Worm (Caenorhabditis elegans) whole organism, young adult: ENCODE results near the gene C37H5.14.

ENCODE experiments used
- B0019.2 ChIP-seq: fragments of 200-800 bp; sonication (Bioruptor generic); conservative IDR thresholded peaks from 2 replicates; pipeline ENCODE4 v1.3.6; 2022; ENCODE audit warnings: missing genetic modification reagents, missing genetic modification characterization, missing compliant biosample characterization
- B0035.1 ChIP-seq: sonication (generic microtip); optimal IDR thresholded peaks from 2 replicates; lab custom pipeline; 2016; ENCODE audit warnings: missing genetic modification characterization, mild to moderate bottlenecking, missing compliant biosample characterization, missing genotype, missing genetic modification reagents
- B0261.1 ChIP-seq: sonication (generic microtip); optimal IDR thresholded peaks from 2 replicates; lab custom pipeline; 2016; ENCODE audit warnings: mild to moderate bottlenecking, missing genetic modification characterization, moderate library complexity, missing compliant biosample characterization
- D2030.7 ChIP-seq: fragments of 200-800 bp; sonication (Bioruptor generic); IDR thresholded peaks from 2 replicates; pipeline ENCODE4 v1.3.6; 2022; ENCODE audit warnings: missing genetic modification reagents, missing genetic modification characterization, missing compliant biosample characterization
- F23B12.7 ChIP-seq: sonication (generic microtip); optimal IDR thresholded peaks from 2 replicates; lab custom pipeline; 2017; ENCODE audit warnings: missing genetic modification characterization, mild to moderate bottlenecking, missing compliant biosample characterization, antibody characterized with exemption, moderate library complexity; ENCODE audit not compliant: insufficient read depth
- F37B4.10 ChIP-seq: fragments of 200-800 bp; sonication (Bioruptor generic); IDR thresholded peaks from 2 replicates; pipeline ENCODE4 v1.3.6; 2022; ENCODE audit warnings: missing genetic modification characterization, missing compliant biosample characterization
- F39B2.1 ChIP-seq: fragments of 200-800 bp; sonication (Bioruptor generic); IDR thresholded peaks from 2 replicates; pipeline ENCODE4 v1.3.6; 2022; ENCODE audit warnings: missing genetic modification reagents, missing genetic modification characterization, missing compliant biosample characterization
- F49E8.2 ChIP-seq: sonication (generic microtip); optimal IDR thresholded peaks from 3 replicates; lab custom pipeline; 2017; ENCODE audit warnings: missing genetic modification characterization, mild to moderate bottlenecking, missing compliant biosample characterization, antibody characterized with exemption, moderate library complexity; ENCODE audit not compliant: insufficient read depth
- F52B5.7 ChIP-seq: sonication (generic microtip); optimal IDR thresholded peaks from 2 replicates; lab custom pipeline; 2016; ENCODE audit warnings: mild to moderate bottlenecking, missing genetic modification characterization, missing compliant biosample characterization
- F55B11.4 ChIP-seq: sonication (generic microtip); optimal IDR thresholded peaks from 2 replicates; lab custom pipeline; 2016; ENCODE audit warnings: missing compliant biosample characterization, missing genetic modification characterization, borderline replicate concordance; ENCODE audit not compliant: insufficient read depth
- F57C9.4 ChIP-seq: sonication (generic microtip); optimal IDR thresholded peaks from 2 replicates; lab custom pipeline; 2017; ENCODE audit warnings: mild to moderate bottlenecking, missing genetic modification characterization, missing compliant biosample characterization
- K12H6.12 ChIP-seq: fragments of 200-800 bp; sonication (Bioruptor generic); optimal IDR thresholded peaks from 2 replicates; lab custom pipeline; 2018; ENCODE audit warnings: mild to moderate bottlenecking, missing genetic modification characterization, missing compliant biosample characterization
- Y95B8A.8 ChIP-seq: fragments of 200-800 bp; sonication (Bioruptor generic); IDR thresholded peaks from 2 replicates; pipeline ENCODE4 v1.3.6; 2022; ENCODE audit warnings: missing genetic modification reagents, missing genetic modification characterization, missing compliant biosample characterization
- ama-1 ChIP-seq, 3 experiments: fragments of 150-350 bp in 1 of 3; sonication (generic microtip) in 2 of 3; optimal IDR thresholded peaks; 2 replicates each; lab custom pipeline; 2014 to 2018; ENCODE audit warnings: missing biosample characterization in 2 of 3, missing genetic modification characterization in 2 of 3, missing genetic modification reagents in 2 of 3
- atf-7 ChIP-seq: sonication (generic microtip); optimal IDR thresholded peaks from 2 replicates; lab custom pipeline; 2017; ENCODE audit warnings: mild to moderate bottlenecking, missing genetic modification characterization, missing compliant biosample characterization
- athp-1 ChIP-seq: sonication (generic microtip); optimal IDR thresholded peaks from 2 replicates; lab custom pipeline; 2017; ENCODE audit warnings: mild to moderate bottlenecking, missing genetic modification characterization, missing compliant biosample characterization
- ccch-3 ChIP-seq: fragments of 200-800 bp; sonication (Bioruptor generic); optimal IDR thresholded peaks from 2 replicates; lab custom pipeline; 2018; ENCODE audit warnings: mild to moderate bottlenecking, missing genetic modification characterization, missing compliant biosample characterization
- cebp-2 ChIP-seq: fragments of 200-800 bp; sonication (Bioruptor generic); IDR thresholded peaks from 2 replicates; pipeline ENCODE4 v1.3.6; 2022; ENCODE audit warnings: missing genetic modification characterization, missing compliant biosample characterization
- ceh-40 ChIP-seq: fragments of 200-800 bp; sonication (Bioruptor generic); IDR thresholded peaks from 2 replicates; pipeline ENCODE4 v1.3.6; 2022; ENCODE audit warnings: missing genetic modification characterization, missing compliant biosample characterization
- chd-7 ChIP-seq: sonication (generic microtip); optimal IDR thresholded peaks from 2 replicates; lab custom pipeline; 2016; ENCODE audit warnings: mild to moderate bottlenecking, missing genetic modification characterization, moderate library complexity, missing compliant biosample characterization
- dpff-1 ChIP-seq: sonication (generic microtip); optimal IDR thresholded peaks from 2 replicates; lab custom pipeline; 2017; ENCODE audit warnings: mild to moderate bottlenecking, missing genetic modification characterization, missing compliant biosample characterization
- egl-18 ChIP-seq: fragments of 200-800 bp; sonication (Bioruptor generic); IDR thresholded peaks from 2 replicates; pipeline ENCODE4 v1.3.6; 2022; ENCODE audit warnings: missing genetic modification reagents, missing genetic modification characterization, missing compliant biosample characterization
- ets-4 ChIP-seq: fragments of 200-800 bp; sonication (Bioruptor generic); optimal IDR thresholded peaks from 2 replicates; lab custom pipeline; 2018; ENCODE audit warnings: mild to moderate bottlenecking, missing genetic modification characterization, missing compliant biosample characterization
- gei-17 ChIP-seq: fragments of 200-800 bp; sonication (Bioruptor generic); optimal IDR thresholded peaks from 2 replicates; lab custom pipeline; 2018; ENCODE audit warnings: mild to moderate bottlenecking, missing genetic modification characterization, missing compliant biosample characterization
- him-1 ChIP-seq: sonication (generic microtip); optimal IDR thresholded peaks from 2 replicates; lab custom pipeline; 2016; ENCODE audit warnings: missing genotype, missing genetic modification reagents, missing genetic modification characterization, missing compliant biosample characterization
- hlh-12 ChIP-seq: sonication (generic microtip); optimal IDR thresholded peaks from 2 replicates; lab custom pipeline; 2016; ENCODE audit warnings: missing genetic modification characterization, missing compliant biosample characterization
- hlh-26 ChIP-seq: fragments of 200-800 bp; sonication (Bioruptor generic); conservative IDR thresholded peaks from 2 replicates; pipeline ENCODE4 v1.3.6; 2022; ENCODE audit warnings: missing genetic modification reagents, missing genetic modification characterization, missing compliant biosample characterization
- lin-40 ChIP-seq: sonication (generic microtip); optimal IDR thresholded peaks from 2 replicates; lab custom pipeline; 2016; ENCODE audit warnings: missing genetic modification characterization, mild to moderate bottlenecking, missing compliant biosample characterization, missing genotype, missing genetic modification reagents
- lsl-1 ChIP-seq: fragments of 200-800 bp; sonication (Bioruptor generic); optimal IDR thresholded peaks from 2 replicates; lab custom pipeline; 2018; ENCODE audit warnings: mild to moderate bottlenecking, missing genetic modification characterization, moderate library complexity, missing compliant biosample characterization
- lsy-27 ChIP-seq: sonication (generic microtip); optimal IDR thresholded peaks from 2 replicates; lab custom pipeline; 2017; ENCODE audit warnings: missing genetic modification characterization, mild to moderate bottlenecking, missing compliant biosample characterization, antibody characterized with exemption, missing genotype, borderline replicate concordance; ENCODE audit not compliant: insufficient read depth
- mcd-1 ChIP-seq: fragments of 200-800 bp; sonication (Bioruptor generic); IDR thresholded peaks from 2 replicates; pipeline ENCODE4 v1.3.6; 2022; ENCODE audit warnings: missing genetic modification reagents, missing genetic modification characterization, missing compliant biosample characterization
- nfya-2 ChIP-seq: fragments of 200-800 bp; sonication (Bioruptor generic); IDR thresholded peaks from 2 replicates; pipeline ENCODE4 v1.3.6; 2022; ENCODE audit warnings: missing genetic modification reagents, missing genetic modification characterization, missing compliant biosample characterization
- nhr-120 ChIP-seq: fragments of 200-800 bp; sonication (Bioruptor generic); IDR thresholded peaks from 2 replicates; pipeline ENCODE4 v1.3.6; 2022; ENCODE audit warnings: missing genetic modification characterization, missing compliant biosample characterization
- nhr-179 ChIP-seq: sonication (generic microtip); optimal IDR thresholded peaks from 2 replicates; lab custom pipeline; 2016; ENCODE audit warnings: mild to moderate bottlenecking, missing genetic modification characterization, missing compliant biosample characterization
- sea-2 ChIP-seq: fragments of 200-800 bp; sonication (Bioruptor generic); IDR thresholded peaks from 2 replicates; pipeline ENCODE4 v1.3.6; 2022; ENCODE audit warnings: missing genetic modification characterization, missing compliant biosample characterization
- snpc-1.1 ChIP-seq: sonication (generic microtip); optimal IDR thresholded peaks from 2 replicates; lab custom pipeline; 2017; ENCODE audit warnings: missing genetic modification characterization, mild to moderate bottlenecking, missing compliant biosample characterization, antibody characterized with exemption, moderate library complexity, missing genotype, missing genetic modification reagents; ENCODE audit not compliant: insufficient read depth
- snpc-3.4 ChIP-seq: sonication (generic microtip); optimal IDR thresholded peaks from 2 replicates; lab custom pipeline; 2017; ENCODE audit warnings: missing genetic modification characterization, mild to moderate bottlenecking, missing compliant biosample characterization, antibody characterized with exemption, moderate library complexity, missing genotype, missing genetic modification reagents
- zim-3 ChIP-seq: sonication (generic microtip); optimal IDR thresholded peaks from 2 replicates; lab custom pipeline; 2017; ENCODE audit warnings: mild to moderate bottlenecking, missing genetic modification characterization, moderate library complexity, missing compliant biosample characterization
- ztf-3 ChIP-seq: fragments of 200-800 bp; sonication (Bioruptor generic); optimal IDR thresholded peaks from 2 replicates; lab custom pipeline; 2018; ENCODE audit warnings: mild to moderate bottlenecking, missing genetic modification characterization, missing compliant biosample characterization

The C37H5.14 gene

DNA sequence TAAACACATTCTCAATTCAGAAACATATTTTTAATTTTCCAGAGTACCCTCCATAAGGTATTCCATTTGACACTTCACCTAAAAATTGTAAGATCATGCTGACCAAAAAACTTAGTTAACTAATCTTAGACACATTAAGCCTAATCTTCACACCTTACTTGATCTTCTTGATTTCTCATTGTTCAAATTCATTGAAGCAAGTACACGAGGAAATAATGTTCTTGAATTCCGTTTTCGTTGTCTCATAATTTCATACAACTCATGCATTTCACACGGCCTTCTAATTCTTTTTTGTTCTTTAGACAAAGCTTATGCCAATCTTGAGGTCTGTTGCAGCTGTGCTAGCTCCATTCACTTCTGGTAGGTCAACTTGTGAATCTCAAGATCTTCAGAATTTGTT lies 37.8 kb upstream of the C37H5.14 start, which contains the start of gene srd-33:
srd-33 (plus strand) TSS at position 301 of the 400 bp plus-strand sequence.
- TF ChIP-seq zim-3 (tag; lab: Kevin White, UChicago) (no peak), Y95B8A.8 (GFP tag; lab: Robert Waterston, UW) (no peak), F52B5.7 (tag; lab: Kevin White, UChicago) (no peak), lin-40 (tag; lab: Kevin White, UChicago) (no peak), cebp-2 (no peak), B0261.1 (tag; lab: Kevin White, UChicago) (no peak), nhr-179 (tag; lab: Kevin White, UChicago) (no peak)
- TF ChIP-seq, all 124 proteins: peak for 0

DNA sequence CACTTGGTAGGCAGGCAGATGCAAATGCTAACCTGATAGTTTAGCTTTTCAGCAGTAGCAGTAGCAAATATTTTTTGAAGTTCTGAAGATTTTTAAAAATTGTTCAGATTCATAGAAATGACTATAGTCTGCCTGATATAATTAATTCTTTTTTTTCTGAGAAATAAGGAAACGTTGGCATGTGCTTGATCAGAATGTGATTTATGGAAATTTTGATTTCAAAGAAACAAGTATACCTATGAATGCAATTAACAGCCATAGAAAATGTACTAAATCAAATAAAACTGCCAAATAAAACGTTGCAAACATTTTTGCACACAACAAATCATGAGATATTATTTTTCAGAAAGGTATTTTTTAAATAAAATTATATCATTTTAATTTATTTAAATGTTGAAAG lies 36.5 kb upstream of the C37H5.14 start:
- TF ChIP-seq dpff-1 (tag; lab: Kevin White, UChicago): no peak
- no peak for TF ChIP-seq F39B2.1 (GFP tag; lab: Robert Waterston, UW)
- TF ChIP-seq chd-7 (tag; lab: Kevin White, UChicago): no peak

ce11 chrV:4868698-4869097 lies 34.5 kb upstream of the C37H5.14 start:
- no peak for TF ChIP-seq athp-1 (tag; lab: Kevin White, UChicago)
- TF ChIP-seq B0261.1 (tag; lab: Kevin White, UChicago): no peak
- TF ChIP-seq F55B11.4 (tag; lab: Kevin White, UChicago): no peak
- no peak for TF ChIP-seq lsl-1 (GFP tag; lab: Kevin White, UChicago)
- no peak for TF ChIP-seq hlh-26 (GFP tag; lab: Robert Waterston, UW)
- TF ChIP-seq ets-4 (GFP tag; lab: Kevin White, UChicago): no peak

ce11 chrV:4867535-4867934 lies 33.4 kb upstream of the C37H5.14 start:
- TF ChIP-seq B0035.1 (no peak), B0019.2 (GFP tag; lab: Robert Waterston, UW) (no peak), nhr-120 (GFP tag; lab: Robert Waterston, UW) (no peak), atf-7 (no peak), ccch-3 (no peak), ceh-40 (GFP tag; lab: Robert Waterston, UW) (no peak), gei-17 (no peak), him-1 (tag; lab: Kevin White, UChicago) (no peak), sea-2 (no peak), K12H6.12 (tag; lab: Kevin White, UChicago) (no peak), F49E8.2 (tag; lab: Kevin White, UChicago) (no peak), F37B4.10 (GFP tag; lab: Robert Waterston, UW) (no peak), D2030.7 (GFP tag; lab: Robert Waterston, UW) (no peak)
- TF ChIP-seq, all 124 proteins: peak for 0

- no peak for TF ChIP-seq Y95B8A.8 (GFP tag; lab: Robert Waterston, UW)
- TF ChIP-seq ztf-3: no peak
- no peak for TF ChIP-seq F23B12.7 (tag; lab: Kevin White, UChicago)
- no peak for TF ChIP-seq hlh-12 (tag; lab: Kevin White, UChicago)
- no peak for TF ChIP-seq ama-1 (optimal IDR thresholded peaks at IDR 0.05; lab: Kevin White, UChicago)
- TF ChIP-seq ama-1 (GFP tag; optimal IDR thresholded peaks at IDR 0.05; lab: Kevin White, UChicago): no peak
- TF ChIP-seq snpc-3.4 (tag; lab: Kevin White, UChicago): no peak
- TF ChIP-seq snpc-1.1: no peak
- TF ChIP-seq F49E8.2 (tag; lab: Kevin White, UChicago): no peak
- no peak for TF ChIP-seq atf-7
- no peak for TF ChIP-seq nfya-2 (GFP tag; lab: Robert Waterston, UW)
- no peak for TF ChIP-seq F57C9.4 (tag; lab: Kevin White, UChicago)
- no peak for TF ChIP-seq lsy-27
- no peak for TF ChIP-seq egl-18
- no peak for TF ChIP-seq mcd-1 (GFP tag; lab: Robert Waterston, UW)
Measured at ce11 chrV:4865364-4865763, 31.2 kb upstream of the C37H5.14 start, which contains the start of gene srd-32. Gene srd-32 (plus strand): TSS chrV:4865664.
